Worm (Caenorhabditis elegans): ENCODE measurements around the gene F56D6.21.
A peak's percentile ranks its signal among the peaks of the same experiment; 100 is the strongest.

DNA sequence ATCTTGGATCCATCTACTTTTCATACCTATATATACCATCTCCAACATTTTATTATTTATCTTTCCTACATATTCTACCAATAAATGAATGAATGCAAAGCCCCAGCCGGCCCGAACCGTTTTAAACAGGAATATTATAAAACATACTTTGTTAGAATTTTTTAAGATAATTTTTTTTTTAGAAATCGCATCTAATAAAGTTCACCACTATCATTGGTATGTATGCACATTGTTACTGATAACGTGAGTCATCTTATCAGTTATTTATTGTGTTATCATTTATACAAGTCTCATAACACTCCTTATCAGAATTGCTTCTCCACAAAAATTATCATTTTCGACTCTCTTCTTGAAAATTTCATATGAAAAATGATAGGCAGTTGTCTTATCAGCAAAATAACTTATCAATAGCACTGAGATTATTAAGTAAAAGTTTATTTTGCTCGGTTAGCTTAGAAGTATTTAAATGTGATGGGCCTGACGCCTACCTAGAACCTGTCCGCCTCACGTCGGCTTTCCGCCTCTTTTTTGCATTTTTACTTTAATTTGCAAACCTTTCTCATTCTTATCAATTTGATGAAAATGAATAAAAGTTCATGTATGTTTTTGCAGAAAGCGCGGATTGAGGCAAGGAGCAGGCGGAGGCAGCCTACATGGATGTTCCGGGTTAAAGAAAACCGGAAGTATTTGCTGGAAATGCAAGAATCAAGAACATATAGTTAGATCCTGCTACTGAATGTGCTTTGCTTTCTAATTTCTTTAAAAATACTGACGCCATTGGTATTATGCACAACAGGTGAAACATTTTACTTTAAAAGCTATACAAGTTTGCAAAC is 4.8 kb upstream of the F56D6.21 start, which contains the start of gene srz-62:
- TF ChIP-seq ama-1 (optimal IDR thresholded peaks at IDR 0.05) (no peak), nhr-11 (tag; optimal IDR thresholded peaks at IDR 0.05) (no peak), tbx-2 (tag; optimal IDR thresholded peaks at IDR 0.05) (no peak), gmeb-2 (tag; optimal IDR thresholded peaks at IDR 0.05) (no peak), pqm-1 (tag; optimal IDR thresholded peaks at IDR 0.05) (peak; percentile 82), ceh-24 (tag; optimal IDR thresholded peaks at IDR 0.05) (no peak), pha-2 (tag; optimal IDR thresholded peaks at IDR 0.05) (no peak), rnt-1 (tag; optimal IDR thresholded peaks at IDR 0.05) (no peak), fkh-10 (GFP tag; optimal IDR thresholded peaks at IDR 0.05) (no peak), fax-1 (tag; optimal IDR thresholded peaks at IDR 0.05) (no peak), eyg-1 (tag; optimal IDR thresholded peaks at IDR 0.05) (no peak)

Data from whole organism, late embryonic.